Fruit fly (Drosophila melanogaster): ENCODE measurements around the gene Bgb.

dm6 chr3L:1644920-1645567 lies 5.5 kb downstream of the Bgb start, which contains the start of the genes alphaCOP and CG13919:
- no peak for TF ChIP-seq insv (optimal IDR thresholded peaks at IDR 0.05)
- TF ChIP-seq ttk (optimal IDR thresholded peaks at IDR 0.05), result no peak

All from Kc167 (cell line).